Worm (Caenorhabditis elegans) whole organism, L4 larva: ENCODE results near the gene F14H3.6.
A peak's percentile ranks its signal among the peaks of the same experiment; 100 is the strongest.
"Not testable (repeated sequence)": the region's sequence is repeated elsewhere in the genome, so short reads cannot be mapped to it uniquely, and the experiment has no call there.

Source experiments
- Y75B8A.6 ChIP-seq: fragments of 200-800 bp; sonication (Bioruptor generic); IDR thresholded peaks from 2 replicates; pipeline ENCODE4 v1.3.6; 2022; ENCODE audit warnings: missing genetic modification reagents, missing genetic modification characterization, missing compliant biosample characterization
- ZK546.5 ChIP-seq, 2 experiments: sonication (generic microtip); optimal IDR thresholded peaks; 2 replicates each; lab custom pipeline; 2017; ENCODE audit warnings: missing biosample characterization in 2 of 2, missing genetic modification characterization in 2 of 2
- ama-1 ChIP-seq: fragments of 150-350 bp; optimal IDR thresholded peaks from 2 replicates; lab custom pipeline; 2014; ENCODE audit warnings: inconsistent platforms, mixed read lengths
- dmd-8 ChIP-seq: fragments of 200-800 bp; sonication (Bioruptor generic); IDR thresholded peaks from 2 replicates; pipeline ENCODE4 v1.3.6; 2022; ENCODE audit warnings: missing genetic modification characterization, missing compliant biosample characterization
- lin-13 ChIP-seq: fragments of 150-350 bp; optimal IDR thresholded peaks from 2 replicates; lab custom pipeline; 2014; ENCODE audit warnings: missing biosample characterization, missing genetic modification reagents, missing genetic modification characterization
- madf-9 ChIP-seq: fragments of 200-800 bp; sonication (Bioruptor generic); conservative IDR thresholded peaks from 2 replicates; pipeline ENCODE4 v1.3.6; 2022; ENCODE audit warnings: missing genetic modification reagents, missing genetic modification characterization, missing compliant biosample characterization
- mxl-3 ChIP-seq: fragments of 200-800 bp; sonication (Bioruptor generic); optimal IDR thresholded peaks from 2 replicates; lab custom pipeline; 2018; ENCODE audit warnings: mild to moderate bottlenecking, missing genetic modification characterization, missing compliant biosample characterization
- nhr-10 ChIP-seq: fragments of 150-350 bp; optimal IDR thresholded peaks from 2 replicates; lab custom pipeline; 2014; ENCODE audit warnings: missing biosample characterization, missing genetic modification characterization
- set-16 ChIP-seq: fragments of 200-800 bp; sonication (Bioruptor generic); IDR thresholded peaks from 2 replicates; pipeline ENCODE4 v1.3.6; 2022; ENCODE audit warnings: missing genetic modification reagents, missing genetic modification characterization, missing compliant biosample characterization
- spr-1 ChIP-seq: sonication (generic microtip); optimal IDR thresholded peaks from 2 replicates; lab custom pipeline; 2016; ENCODE audit warnings: mild to moderate bottlenecking, missing genetic modification characterization, missing compliant biosample characterization
- unc-130 ChIP-seq: sonication (generic microtip); optimal IDR thresholded peaks from 2 replicates; lab custom pipeline; 2016; ENCODE audit warnings: missing genetic modification reagents, missing genetic modification characterization, missing compliant biosample characterization
- unc-39 ChIP-seq: sonication (generic microtip); optimal IDR thresholded peaks from 2 replicates; lab custom pipeline; 2017; ENCODE audit warnings: missing biosample characterization, missing genetic modification characterization
- ztf-11 ChIP-seq: fragments of 150-350 bp; optimal IDR thresholded peaks from 2 replicates; lab custom pipeline; 2014; ENCODE audit warnings: missing biosample characterization, missing genetic modification characterization

ce11 chrV:16040848-16041247 is 17.8 kb downstream of the F14H3.6 start:
- TF ChIP-seq Y75B8A.6 (GFP tag; lab: Robert Waterston, UW); ztf-11 (tag; lab: Kevin White, UChicago); dmd-8 (GFP tag; lab: Robert Waterston, UW); ama-1; unc-39 (tag; lab: Kevin White, UChicago); madf-9 (GFP tag; lab: Robert Waterston, UW); unc-130 (GFP tag; lab: Kevin White, UChicago); nhr-10; ZK546.5 (tag; optimal IDR thresholded peaks at IDR 0.05; lab: Kevin White, UChicago); spr-1 (tag; lab: Kevin White, UChicago); lin-13 (GFP tag; lab: Kevin White, UChicago); mxl-3 (GFP tag; lab: Kevin White, UChicago): not testable (repeated sequence)
- peak; percentile 47; the same call in 1 of the 2 replicates for TF ChIP-seq set-16 (GFP tag; lab: Robert Waterston, UW)
